Worm (Caenorhabditis elegans): ENCODE results near the gene hrpu-2.
A peak's percentile ranks its signal among the peaks of the same experiment; 100 is the strongest.
"Not testable (repeated sequence)": the region's sequence is repeated elsewhere in the genome, so short reads cannot be mapped to it uniquely, and the experiment has no call there.

hrpu-2 gene

ce11 chrIV:2198741-2199140 lies 21.0 kb downstream of the hrpu-2 start, which contains the start of gene Y71G10AR.4:
Gene Y71G10AR.4, plus strand, starts transcription at chrIV:2199041.
- no peak for TF ChIP-seq zag-1 (tag; optimal IDR thresholded peaks at IDR 0.05)
- no peak for TF ChIP-seq lin-39 (tag; optimal IDR thresholded peaks at IDR 0.05)
- no peak for TF ChIP-seq fkh-10 (GFP tag; optimal IDR thresholded peaks at IDR 0.05)
- no peak for TF ChIP-seq lin-15B (tag; optimal IDR thresholded peaks at IDR 0.05)
- no peak for TF ChIP-seq snpc-4 (tag; optimal IDR thresholded peaks at IDR 0.05)

- TF ChIP-seq nhr-67, hmg-11, lin-15B (tag; optimal IDR thresholded peaks at IDR 0.05): not testable (repeated sequence)
Measured at ce11 chrIV:2216756-2217155, 39.1 kb downstream of the hrpu-2 start, which contains the start of gene T04C4.3. Gene T04C4.3, minus strand, starts transcription at chrIV:2216856.

- TF ChIP-seq nfya-1 (tag; optimal IDR thresholded peaks at IDR 0.05; ENCODE audit: insufficient read depth) = peak; percentile 36
- no peak for TF ChIP-seq elt-3 (tag; optimal IDR thresholded peaks at IDR 0.05)
- peak; percentile 82 for TF ChIP-seq lin-39 (tag; optimal IDR thresholded peaks at IDR 0.05)
- peak; percentile 61 for TF ChIP-seq pha-4 (tag; optimal IDR thresholded peaks at IDR 0.05)
- TF ChIP-seq tbx-2 (tag; optimal IDR thresholded peaks at IDR 0.05) = no peak
Measured at ce11 chrIV:2217260-2217659, 39.6 kb downstream of the hrpu-2 start.

- TF ChIP-seq ceh-16 (tag; optimal IDR thresholded peaks at IDR 0.05) (no peak), hmg-11 (tag; optimal IDR thresholded peaks at IDR 0.05) (peak; percentile 81), ceh-28 (tag; optimal IDR thresholded peaks at IDR 0.05) (peak; percentile 91), unc-39 (tag; optimal IDR thresholded peaks at IDR 0.05) (no peak), ceh-9 (tag; optimal IDR thresholded peaks at IDR 0.05) (no peak), elt-3 (tag; optimal IDR thresholded peaks at IDR 0.05) (peak in 1 of 3 experiments; percentile 70), lsy-12 (tag; optimal IDR thresholded peaks at IDR 0.05) (peak; percentile 97), ztf-4 (tag; optimal IDR thresholded peaks at IDR 0.05) (peak; percentile 23), nhr-25 (tag; optimal IDR thresholded peaks at IDR 0.05) (peak; percentile 98), sea-2 (GFP tag; optimal IDR thresholded peaks at IDR 0.05) (peak; percentile 62), eor-1 (tag; optimal IDR thresholded peaks at IDR 0.05) (peak in 1 of 2 experiments; percentile 72), elt-1 (tag; optimal IDR thresholded peaks at IDR 0.05) (peak; percentile 63), ZK546.5 (tag; optimal IDR thresholded peaks at IDR 0.05) (peak; percentile 55), unc-62 (GFP tag; optimal IDR thresholded peaks at IDR 0.05) (peak; percentile 71), R02D3.7 (tag; optimal IDR thresholded peaks at IDR 0.05) (peak; percentile 87), fkh-2 (tag; optimal IDR thresholded peaks at IDR 0.05) (no peak), lin-39 (tag; optimal IDR thresholded peaks at IDR 0.05) (peak; percentile 83), zag-1 (tag; optimal IDR thresholded peaks at IDR 0.05) (peak; percentile 74), fos-1 (tag; optimal IDR thresholded peaks at IDR 0.05) (no peak), pha-4 (tag; optimal IDR thresholded peaks at IDR 0.05) (peak; percentile 92), nhr-43 (tag; optimal IDR thresholded peaks at IDR 0.05; ENCODE audit: poor library complexity, severe bottlenecking) (peak; percentile 97), elt-2 (tag; optimal IDR thresholded peaks at IDR 0.05) (peak; percentile 86), nhr-12 (tag; optimal IDR thresholded peaks at IDR 0.05) (no peak), nfya-1 (tag; optimal IDR thresholded peaks at IDR 0.05; ENCODE audit: insufficient read depth) (peak; percentile 96), nhr-237 (tag; optimal IDR thresholded peaks at IDR 0.05) (no peak), ztf-11 (tag; optimal IDR thresholded peaks at IDR 0.05) (no peak), nhr-67 (tag; optimal IDR thresholded peaks at IDR 0.05) (no peak), lin-15B (tag; optimal IDR thresholded peaks at IDR 0.05) (peak; percentile 79), ama-1 (optimal IDR thresholded peaks at IDR 0.05) (peak; percentile 71), aly-2 (tag; optimal IDR thresholded peaks at IDR 0.05) (no peak), nhr-28 (tag; optimal IDR thresholded peaks at IDR 0.05) (no peak), tbx-2 (tag; optimal IDR thresholded peaks at IDR 0.05) (peak; percentile 96), nhr-76 (tag; optimal IDR thresholded peaks at IDR 0.05) (no peak), pqm-1 (tag; optimal IDR thresholded peaks at IDR 0.05) (peak; percentile 44), mdl-1 (tag; optimal IDR thresholded peaks at IDR 0.05) (peak; percentile 98), mml-1 (tag; optimal IDR thresholded peaks at IDR 0.05) (peak; percentile 67), nhr-11 (tag; optimal IDR thresholded peaks at IDR 0.05) (peak; percentile 87), nhr-77 (tag; optimal IDR thresholded peaks at IDR 0.05) (peak; percentile 89), skn-1 (tag; optimal IDR thresholded peaks at IDR 0.05) (peak; percentile 37), ceh-82 (tag; optimal IDR thresholded peaks at IDR 0.05) (peak; percentile 73), jun-1 (tag; optimal IDR thresholded peaks at IDR 0.05) (peak; percentile 95), nhr-23 (tag; optimal IDR thresholded peaks at IDR 0.05) (peak; percentile 98), daf-12 (tag; optimal IDR thresholded peaks at IDR 0.05) (peak; percentile 31), egl-5 (tag; optimal IDR thresholded peaks at IDR 0.05) (peak; percentile 56), egl-27 (tag; optimal IDR thresholded peaks at IDR 0.05) (peak; percentile 78)
Measured at ce11 chrIV:2219334-2219755, 41.6 kb downstream of the hrpu-2 start.
